Worm (Caenorhabditis elegans) whole organism, L1 larva: Measurements from ENCODE around the gene nhr-258.

Source experiments
- C16A3.4 ChIP-seq: fragments of 150-350 bp; optimal IDR thresholded peaks from 2 replicates; lab custom pipeline; 2014; ENCODE audit warnings: missing biosample characterization, missing genetic modification characterization
- blmp-1 ChIP-seq: fragments of 150-350 bp; optimal IDR thresholded peaks from 2 replicates; lab custom pipeline; 2014; ENCODE audit warnings: missing biosample characterization, missing genetic modification characterization
- ces-1 ChIP-seq: fragments of 150-350 bp; optimal IDR thresholded peaks from 2 replicates; lab custom pipeline; 2014; ENCODE audit warnings: missing biosample characterization, missing genetic modification reagents, missing genetic modification characterization
- lin-35 ChIP-seq, 2 experiments: fragments of 150-350 bp; optimal IDR thresholded peaks; 2 replicates each; lab custom pipeline; 2014; ENCODE audit warnings: missing biosample characterization in 2 of 2, missing genetic modification characterization in 2 of 2, missing genetic modification reagents in 2 of 2
- mab-9 ChIP-seq: fragments of 200-800 bp; sonication (Bioruptor generic); IDR thresholded peaks from 2 replicates; pipeline ENCODE4 v1.3.6; 2022; ENCODE audit warnings: missing genetic modification reagents, missing genetic modification characterization, missing compliant biosample characterization
- nhr-77 ChIP-seq: fragments of 150-350 bp; optimal IDR thresholded peaks from 2 replicates; lab custom pipeline; 2014; ENCODE audit warnings: missing biosample characterization, missing genetic modification characterization
- nhr-90 ChIP-seq: sonication (generic microtip); optimal IDR thresholded peaks from 2 replicates; lab custom pipeline; 2016; ENCODE audit warnings: mild to moderate bottlenecking, missing genetic modification characterization, missing compliant biosample characterization; ENCODE audit not compliant: poor library complexity
- unc-130 ChIP-seq: fragments of 150-350 bp; optimal IDR thresholded peaks from 2 replicates; lab custom pipeline; 2017; ENCODE audit warnings: missing biosample characterization, missing genetic modification characterization, inconsistent platforms
- unc-62 ChIP-seq: fragments of 150-350 bp; optimal IDR thresholded peaks from 2 replicates; lab custom pipeline; 2014; ENCODE audit warnings: missing biosample characterization, missing genetic modification reagents, missing genetic modification characterization
- zag-1 ChIP-seq: fragments of 150-350 bp; optimal IDR thresholded peaks from 2 replicates; lab custom pipeline; 2014; ENCODE audit warnings: missing biosample characterization, missing genetic modification characterization

DNA sequence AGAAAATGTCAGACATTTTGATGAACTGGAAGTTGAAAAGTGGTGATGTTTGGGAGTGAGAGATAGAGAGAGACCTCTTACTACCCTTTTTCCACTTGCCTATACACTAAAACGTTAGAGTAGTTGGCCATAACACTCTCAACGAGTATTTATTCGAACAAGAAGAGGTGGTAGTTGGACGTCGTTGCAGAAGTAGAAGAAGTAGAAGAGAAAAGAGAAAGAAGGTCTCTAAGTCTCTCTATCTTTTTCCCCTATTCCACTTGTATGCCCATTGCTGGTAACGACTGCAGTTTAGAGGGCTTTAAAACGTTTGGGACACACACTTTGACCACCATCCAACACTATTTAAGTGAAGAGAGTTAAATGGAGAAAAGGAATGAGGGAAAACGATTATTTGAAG lies 46.8 kb downstream of the nhr-258 start:
- TF ChIP-seq zag-1 (tag; lab: Kevin White, UChicago) = no peak
- no peak for TF ChIP-seq unc-130
- no peak for TF ChIP-seq nhr-77 (tag; lab: Kevin White, UChicago)
- no peak for TF ChIP-seq ces-1 (GFP tag; lab: Kevin White, UChicago)
- TF ChIP-seq blmp-1 (tag; lab: Kevin White, UChicago) = no peak
- TF ChIP-seq mab-9 (GFP tag; lab: Robert Waterston, UW) = no peak
- no peak for TF ChIP-seq C16A3.4
- TF ChIP-seq lin-35 (GFP tag; optimal IDR thresholded peaks at IDR 0.05; lab: Kevin White, UChicago) = no peak
- TF ChIP-seq nhr-90 (tag; lab: Kevin White, UChicago) = no peak
- no peak for TF ChIP-seq unc-62 (GFP tag; lab: Kevin White, UChicago)
